Worm (Caenorhabditis elegans) whole organism, L4 larva: ENCODE data around the gene Y44A6C.1.

Experiments
- D1046.2 ChIP-seq: fragments of 200-800 bp; sonication (Bioruptor generic); IDR thresholded peaks from 2 replicates; pipeline ENCODE4 v1.3.6; 2022; ENCODE audit warnings: missing genetic modification characterization, missing compliant biosample characterization
- F10B5.3 ChIP-seq: sonication (generic microtip); optimal IDR thresholded peaks from 2 replicates; lab custom pipeline; 2016; ENCODE audit warnings: mild to moderate bottlenecking, missing genetic modification characterization, missing compliant biosample characterization
- F26F4.8 ChIP-seq: fragments of 200-800 bp; sonication (Bioruptor generic); conservative IDR thresholded peaks from 2 replicates; pipeline ENCODE4 v1.3.6; 2022; ENCODE audit warnings: missing genetic modification characterization, missing compliant biosample characterization
- T26A8.4 ChIP-seq: fragments of 200-800 bp; sonication (Bioruptor generic); IDR thresholded peaks from 2 replicates; pipeline ENCODE4 v1.3.6; 2022; ENCODE audit warnings: missing genetic modification characterization, missing compliant biosample characterization
- Y105C5A.15 ChIP-seq: fragments of 200-800 bp; sonication (Bioruptor generic); IDR thresholded peaks from 2 replicates; pipeline ENCODE4 v1.3.6; 2022; ENCODE audit warnings: missing genetic modification characterization, missing compliant biosample characterization
- Y48G9A.11 ChIP-seq: fragments of 200-800 bp; sonication (Bioruptor generic); IDR thresholded peaks from 2 replicates; pipeline ENCODE4 v1.3.6; 2022; ENCODE audit warnings: missing genetic modification reagents, missing genetic modification characterization, missing compliant biosample characterization
- Y5F2A.4 ChIP-seq: fragments of 200-800 bp; sonication (Bioruptor generic); optimal IDR thresholded peaks from 2 replicates; lab custom pipeline; 2018; ENCODE audit warnings: mild to moderate bottlenecking, missing genetic modification characterization, missing compliant biosample characterization
- Y75B8A.6 ChIP-seq: fragments of 200-800 bp; sonication (Bioruptor generic); IDR thresholded peaks from 2 replicates; pipeline ENCODE4 v1.3.6; 2022; ENCODE audit warnings: missing genetic modification reagents, missing genetic modification characterization, missing compliant biosample characterization
- aly-2 ChIP-seq: sonication (generic microtip); optimal IDR thresholded peaks from 2 replicates; lab custom pipeline; 2018; ENCODE audit warnings: missing biosample characterization, missing genetic modification characterization
- arid-1 ChIP-seq: fragments of 200-800 bp; sonication (Bioruptor generic); conservative IDR thresholded peaks from 2 replicates; pipeline ENCODE4 v1.3.6; 2022; ENCODE audit warnings: missing genetic modification reagents, missing genetic modification characterization, missing compliant biosample characterization
- attf-4 ChIP-seq: sonication (generic microtip); optimal IDR thresholded peaks from 3 replicates; lab custom pipeline; 2017; ENCODE audit warnings: missing biosample characterization, missing genetic modification characterization
- ceh-28 ChIP-seq: fragments of 150-350 bp; optimal IDR thresholded peaks from 2 replicates; lab custom pipeline; 2014; ENCODE audit warnings: missing biosample characterization, missing genetic modification reagents, missing genetic modification characterization
- ceh-44 ChIP-seq: fragments of 200-800 bp; sonication (Bioruptor generic); IDR thresholded peaks from 2 replicates; pipeline ENCODE4 v1.3.6; 2022; ENCODE audit warnings: missing genetic modification reagents, missing genetic modification characterization, missing compliant biosample characterization
- ceh-62 ChIP-seq: sonication (generic microtip); optimal IDR thresholded peaks from 2 replicates; lab custom pipeline; 2017; ENCODE audit warnings: missing biosample characterization, missing genetic modification characterization
- ces-1 ChIP-seq: fragments of 150-350 bp; sonication (generic microtip); optimal IDR thresholded peaks from 4 replicates; lab custom pipeline; 2014; ENCODE audit warnings: missing biosample characterization, missing genetic modification reagents, missing genetic modification characterization
- ctbp-1 ChIP-seq: fragments of 200-800 bp; sonication (Bioruptor generic); IDR thresholded peaks from 2 replicates; pipeline ENCODE4 v1.3.6; 2022; ENCODE audit warnings: missing genetic modification reagents, missing genetic modification characterization, missing compliant biosample characterization
- daf-16 ChIP-seq, 3 experiments: sonication (generic microtip); optimal IDR thresholded peaks; 2 replicates each; lab custom pipeline; 2016 to 2017; ENCODE audit warnings: missing genetic modification characterization in 3 of 3, missing genetic modification reagents in 3 of 3, mild to moderate bottlenecking in 2 of 3, missing compliant biosample characterization in 2 of 3, missing biosample characterization in 1 of 3, moderate library complexity in 1 of 3
- duxl-1 ChIP-seq: sonication (generic microtip); optimal IDR thresholded peaks from 2 replicates; lab custom pipeline; 2016; ENCODE audit warnings: mild to moderate bottlenecking, missing genetic modification characterization, moderate library complexity, missing compliant biosample characterization; ENCODE audit not compliant: poor library complexity
- dve-1 ChIP-seq: sonication (generic microtip); optimal IDR thresholded peaks from 2 replicates; lab custom pipeline; 2017; ENCODE audit warnings: antibody characterized with exemption, mild to moderate bottlenecking, missing genetic modification characterization, missing compliant biosample characterization; ENCODE audit not compliant: insufficient read depth
- hlh-30 ChIP-seq: sonication (generic microtip); optimal IDR thresholded peaks from 2 replicates; lab custom pipeline; 2017; ENCODE audit warnings: antibody characterized with exemption, mild to moderate bottlenecking, missing genetic modification characterization, missing compliant biosample characterization; ENCODE audit not compliant: insufficient read depth
- lim-7 ChIP-seq: fragments of 200-800 bp; sonication (Bioruptor generic); IDR thresholded peaks from 2 replicates; pipeline ENCODE4 v1.3.6; 2022; ENCODE audit warnings: missing genetic modification characterization, missing compliant biosample characterization
- lin-29 ChIP-seq: fragments of 200-800 bp; sonication (Bioruptor generic); IDR thresholded peaks from 2 replicates; pipeline ENCODE4 v1.3.6; 2022; ENCODE audit warnings: missing genetic modification reagents, missing genetic modification characterization, missing compliant biosample characterization
- lin-38 ChIP-seq: fragments of 200-800 bp; sonication (Bioruptor generic); IDR thresholded peaks from 2 replicates; pipeline ENCODE4 v1.3.6; 2022; ENCODE audit warnings: missing genetic modification reagents, missing genetic modification characterization, missing compliant biosample characterization
- madf-9 ChIP-seq: fragments of 200-800 bp; sonication (Bioruptor generic); conservative IDR thresholded peaks from 2 replicates; pipeline ENCODE4 v1.3.6; 2022; ENCODE audit warnings: missing genetic modification reagents, missing genetic modification characterization, missing compliant biosample characterization
- mdt-29 ChIP-seq: fragments of 200-800 bp; sonication (Bioruptor generic); IDR thresholded peaks from 2 replicates; pipeline ENCODE4 v1.3.6; 2022; ENCODE audit warnings: missing genetic modification reagents, missing genetic modification characterization, missing compliant biosample characterization
- mes-2 ChIP-seq: sonication (generic microtip); optimal IDR thresholded peaks from 2 replicates; lab custom pipeline; 2016; ENCODE audit warnings: missing genotype, mild to moderate bottlenecking, missing genetic modification characterization, missing compliant biosample characterization; ENCODE audit not compliant: poor library complexity, severe bottlenecking
- mxl-2 ChIP-seq: fragments of 200-800 bp; sonication (Bioruptor generic); conservative IDR thresholded peaks from 2 replicates; pipeline ENCODE4 v1.3.6; 2022; ENCODE audit warnings: missing genetic modification reagents, missing genetic modification characterization, missing compliant biosample characterization
- nhr-10 ChIP-seq: fragments of 150-350 bp; optimal IDR thresholded peaks from 2 replicates; lab custom pipeline; 2014; ENCODE audit warnings: missing biosample characterization, missing genetic modification characterization
- nhr-102 ChIP-seq: sonication (generic microtip); optimal IDR thresholded peaks from 2 replicates; lab custom pipeline; 2016; ENCODE audit warnings: mild to moderate bottlenecking, missing genetic modification characterization, moderate library complexity, missing compliant biosample characterization
- nhr-28 ChIP-seq: fragments of 150-350 bp; optimal IDR thresholded peaks from 2 replicates; lab custom pipeline; 2014; ENCODE audit warnings: missing biosample characterization, missing genetic modification characterization
- nhr-41 ChIP-seq: fragments of 200-800 bp; sonication (Bioruptor generic); IDR thresholded peaks from 2 replicates; pipeline ENCODE4 v1.3.6; 2022; ENCODE audit warnings: missing genetic modification reagents, missing genetic modification characterization, missing compliant biosample characterization
- nhr-6 ChIP-seq: fragments of 150-350 bp; optimal IDR thresholded peaks from 2 replicates; lab custom pipeline; 2014; ENCODE audit warnings: missing biosample characterization, missing genetic modification characterization
- nhr-77 ChIP-seq: fragments of 150-350 bp; optimal IDR thresholded peaks from 2 replicates; lab custom pipeline; 2014; ENCODE audit warnings: missing biosample characterization, missing genetic modification characterization
- pha-4 ChIP-seq, 2 experiments: fragments of 150-350 bp in 1 of 2; fragments of 200-800 bp in 1 of 2; sonication (Bioruptor generic) in 1 of 2; IDR thresholded peaks in 1 of 2; optimal IDR thresholded peaks in 1 of 2; 2 replicates each; pipeline versions ENCODE4 v1.3.6 to Lab custom; 2014 to 2022; ENCODE audit warnings: missing genetic modification characterization in 2 of 2, missing genetic modification reagents in 2 of 2, missing biosample characterization in 1 of 2, missing compliant biosample characterization in 1 of 2
- pqm-1 ChIP-seq: sonication (generic microtip); optimal IDR thresholded peaks from 2 replicates; lab custom pipeline; 2017; ENCODE audit warnings: missing biosample characterization, missing genetic modification characterization
- sdz-12 ChIP-seq: fragments of 200-800 bp; sonication (Bioruptor generic); optimal IDR thresholded peaks from 2 replicates; lab custom pipeline; 2018; ENCODE audit warnings: mild to moderate bottlenecking, missing genetic modification characterization, missing compliant biosample characterization
- set-16 ChIP-seq: fragments of 200-800 bp; sonication (Bioruptor generic); IDR thresholded peaks from 2 replicates; pipeline ENCODE4 v1.3.6; 2022; ENCODE audit warnings: missing genetic modification reagents, missing genetic modification characterization, missing compliant biosample characterization
- tra-1 ChIP-seq: fragments of 200-800 bp; sonication (Bioruptor generic); IDR thresholded peaks from 2 replicates; pipeline ENCODE4 v1.3.6; 2022; ENCODE audit warnings: missing genetic modification reagents, missing genetic modification characterization, missing compliant biosample characterization
- zag-1 ChIP-seq: fragments of 150-350 bp; optimal IDR thresholded peaks from 2 replicates; lab custom pipeline; 2014; ENCODE audit warnings: missing biosample characterization, missing genetic modification characterization
- zfp-2 ChIP-seq: sonication (generic microtip); optimal IDR thresholded peaks from 2 replicates; lab custom pipeline; 2016; ENCODE audit warnings: mild to moderate bottlenecking, missing genetic modification characterization, missing compliant biosample characterization
- zfp-3 ChIP-seq: fragments of 200-800 bp; sonication (Bioruptor generic); conservative IDR thresholded peaks from 2 replicates; pipeline ENCODE4 v1.3.6; 2022; ENCODE audit warnings: missing genetic modification reagents, missing genetic modification characterization, missing compliant biosample characterization
- ztf-7 ChIP-seq: fragments of 150-350 bp; optimal IDR thresholded peaks from 2 replicates; lab custom pipeline; 2014; ENCODE audit warnings: missing biosample characterization, missing genetic modification characterization

The Y44A6C.1 gene

DNA sequence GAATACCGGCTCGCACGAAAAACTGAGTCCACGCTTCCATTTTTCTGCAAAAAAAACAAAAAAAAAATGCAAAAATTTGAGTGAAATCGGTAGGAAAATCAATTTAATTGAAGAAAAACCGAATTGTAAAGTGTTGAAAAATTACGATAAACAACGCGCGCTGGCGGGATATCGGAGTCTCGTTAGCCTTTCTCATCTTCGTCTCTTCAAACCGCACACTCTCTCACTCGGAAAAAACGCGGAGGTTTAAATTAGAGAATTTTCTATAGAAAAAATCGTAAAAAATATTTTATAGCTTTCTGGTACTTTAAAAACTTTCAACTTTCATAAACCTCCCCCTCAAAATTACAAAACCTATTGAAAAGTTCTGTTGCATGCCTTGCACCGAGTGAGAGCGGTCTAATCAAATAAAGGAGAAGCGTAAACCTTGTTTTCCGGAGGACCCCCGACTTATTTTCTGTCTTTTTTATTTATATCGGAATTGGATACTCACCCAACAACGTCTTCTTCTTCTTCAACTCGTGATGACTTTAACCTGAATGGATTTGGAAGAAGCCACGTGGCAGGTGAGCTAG is 9.6 kb upstream of the Y44A6C.1 start, which contains the start of the genes F53F8.5 and F53F8.6 (continued):
- no peak for TF ChIP-seq D1046.2 (GFP tag; lab: Robert Waterston, UW)
- no peak for TF ChIP-seq Y75B8A.6 (GFP tag; lab: Robert Waterston, UW)
- TF ChIP-seq lin-38 (GFP tag; lab: Robert Waterston, UW): peak; percentile 27; the same call in 1 of the 2 replicates
- TF ChIP-seq ceh-28 (tag; lab: Kevin White, UChicago): no peak
- TF ChIP-seq ztf-7 (tag; lab: Kevin White, UChicago): no peak
- no peak for TF ChIP-seq nhr-102 (tag; lab: Kevin White, UChicago)
- TF ChIP-seq zfp-3 (GFP tag; lab: Robert Waterston, UW): no peak
- TF ChIP-seq pqm-1 (tag; lab: Kevin White, UChicago): no peak
- TF ChIP-seq attf-4: no peak
- peak; percentile 46 for TF ChIP-seq hlh-30 (tag; lab: Kevin White, UChicago)
- TF ChIP-seq lim-7: no peak
- no peak for TF ChIP-seq pha-4 (GFP tag; IDR thresholded peaks at IDR 0.05; lab: Robert Waterston, UW)
- TF ChIP-seq pha-4 (tag; optimal IDR thresholded peaks at IDR 0.05; lab: Kevin White, UChicago): no peak
- TF ChIP-seq F10B5.3 (tag; lab: Kevin White, UChicago): no peak
- TF ChIP-seq mdt-29: no peak
- TF ChIP-seq mxl-2 (GFP tag; lab: Robert Waterston, UW): no peak
- TF ChIP-seq ctbp-1: no peak
- TF ChIP-seq aly-2 (tag; lab: Kevin White, UChicago): no peak
- no peak for TF ChIP-seq nhr-41
- no peak for TF ChIP-seq ceh-62
- TF ChIP-seq zfp-2 (tag; lab: Kevin White, UChicago): no peak
- TF ChIP-seq arid-1 (GFP tag; lab: Robert Waterston, UW): no peak
- no peak for TF ChIP-seq zag-1 (tag; lab: Kevin White, UChicago)
- peak; percentile 12 for TF ChIP-seq ces-1
- TF ChIP-seq nhr-6 (tag; lab: Kevin White, UChicago): peak; percentile 29
- TF ChIP-seq Y5F2A.4 (GFP tag; lab: Kevin White, UChicago): no peak
- TF ChIP-seq madf-9: no peak
- TF ChIP-seq lin-29 (GFP tag; lab: Robert Waterston, UW): no peak
- no peak for TF ChIP-seq sdz-12 (GFP tag; lab: Kevin White, UChicago)
- no peak for TF ChIP-seq nhr-77
- no peak for TF ChIP-seq nhr-28
- no peak for TF ChIP-seq tra-1 (GFP tag; lab: Robert Waterston, UW)
- TF ChIP-seq duxl-1 (tag; lab: Kevin White, UChicago): no peak
- peak; percentile 74 for TF ChIP-seq mes-2 (tag; lab: Kevin White, UChicago)
- no peak for TF ChIP-seq nhr-10 (tag; lab: Kevin White, UChicago)
- no peak for TF ChIP-seq T26A8.4 (GFP tag; lab: Robert Waterston, UW)
- TF ChIP-seq Y48G9A.11 (GFP tag; lab: Robert Waterston, UW): peak; percentile 97
- no peak for TF ChIP-seq daf-16 (GFP tag; optimal IDR thresholded peaks at IDR 0.05; lab: Kevin White, UChicago)
- TF ChIP-seq daf-16 (tag; optimal IDR thresholded peaks at IDR 0.05; lab: Kevin White, UChicago): no peak
- TF ChIP-seq dve-1 (tag; lab: Kevin White, UChicago): peak; percentile 53

DNA sequence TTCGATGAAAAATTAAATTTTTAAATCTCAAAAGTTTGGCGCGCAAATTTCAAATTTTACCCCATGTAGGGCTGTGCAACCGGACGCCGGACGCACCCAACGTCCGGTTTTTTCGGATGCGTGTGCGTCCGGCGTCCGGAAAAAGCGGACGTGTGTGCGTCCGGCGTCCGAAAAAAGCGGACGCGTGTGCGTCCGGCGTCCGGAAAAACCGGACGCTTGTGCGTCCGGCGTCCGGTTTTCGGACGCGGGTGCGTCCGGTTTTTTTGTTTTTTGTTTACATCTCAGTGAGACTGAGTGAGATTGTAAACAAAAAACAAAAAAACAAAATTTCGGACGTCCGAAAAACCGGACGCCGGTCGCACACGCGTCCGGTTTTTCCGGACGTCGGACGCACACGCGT is 8.6 kb upstream of the Y44A6C.1 start:
- peak; percentile 84 for TF ChIP-seq set-16 (GFP tag; lab: Robert Waterston, UW)
- peak; percentile 28; the same call in 1 of the 2 replicates for TF ChIP-seq lin-38 (GFP tag; lab: Robert Waterston, UW)
- TF ChIP-seq Y105C5A.15 (GFP tag; lab: Robert Waterston, UW): peak; percentile 58; the same call in 1 of the 2 replicates
- 0 out of 2 replicates have a peak, but pooled peaks have one; percentile 45 for TF ChIP-seq madf-9
- 0 out of 2 replicates have a peak, but pooled peaks have one; percentile 29 for TF ChIP-seq ceh-44 (GFP tag; lab: Robert Waterston, UW)
- 0 out of 2 replicates have a peak, but pooled peaks have one; percentile 63 for TF ChIP-seq F26F4.8
